Fruit fly (Drosophila melanogaster) S2 (cell line): ENCODE measurements around the gene mRpL51.

ENCODE experiments used
- CG8478 ChIP-seq: fragments of >200 bp; optimal IDR thresholded peaks from 2 replicates; lab custom pipeline; 2018
- CTCF ChIP-seq, 2 experiments: fragments of >200 bp; optimal IDR thresholded peaks; 2 replicates each; lab custom pipeline; 2018

The mRpL51 gene

dm6 chr2L:8535394-8536176 lies 18.4 kb upstream of the mRpL51 start:
- TF ChIP-seq CTCF (optimal IDR thresholded peaks at IDR 0.05; lab: Kevin White, UChicago) (no peak), CG8478 (lab: Kevin White, UChicago) (no peak)

- TF ChIP-seq CTCF (optimal IDR thresholded peaks at IDR 0.05; lab: Kevin White, UChicago) (no peak), CG8478 (lab: Kevin White, UChicago) (no peak)
Measured at dm6 chr2L:8534515-8535295, 17.5 kb upstream of the mRpL51 start.

dm6 chr2L:8534118-8534514 lies 16.9 kb upstream of the mRpL51 start:
- TF ChIP-seq CTCF (optimal IDR thresholded peaks at IDR 0.05; lab: Kevin White, UChicago), result no peak
- TF ChIP-seq CG8478 (lab: Kevin White, UChicago), result no peak

dm6 chr2L:8533632-8534031 lies 16.5 kb upstream of the mRpL51 start:
- TF ChIP-seq CTCF (optimal IDR thresholded peaks at IDR 0.05; lab: Kevin White, UChicago) (no peak), CG8478 (lab: Kevin White, UChicago) (no peak)

dm6 chr2L:8532790-8533189 lies 15.6 kb upstream of the mRpL51 start:
- TF ChIP-seq CG8478 (lab: Kevin White, UChicago) (no peak), CTCF (optimal IDR thresholded peaks at IDR 0.05; lab: Kevin White, UChicago) (no peak)

dm6 chr2L:8530189-8530588 lies 13.0 kb upstream of the mRpL51 start:
- TF ChIP-seq CG8478 (lab: Kevin White, UChicago), result no peak

dm6 chr2L:8528951-8529430 lies 11.8 kb upstream of the mRpL51 start, which contains the start of gene CG17834:
Gene CG17834 (plus strand): TSS chr2L:8529141.
- TF ChIP-seq CG8478 (lab: Kevin White, UChicago) (no peak), CTCF (optimal IDR thresholded peaks at IDR 0.05; lab: Kevin White, UChicago) (no peak)

- TF ChIP-seq CG8478 (lab: Kevin White, UChicago) (no peak), CTCF (optimal IDR thresholded peaks at IDR 0.05; lab: Kevin White, UChicago) (no peak)
Measured at dm6 chr2L:8528318-8528717, 11.1 kb upstream of the mRpL51 start, which contains the start of the genes lmgA and lmgB. Gene lmgA (minus strand): TSS chr2L:8528618. Gene lmgB (minus strand): TSS chr2L:8528618.

dm6 chr2L:8525000-8525399 lies 7.8 kb upstream of the mRpL51 start:
- no peak for TF ChIP-seq CG8478 (lab: Kevin White, UChicago)
- TF ChIP-seq CTCF (optimal IDR thresholded peaks at IDR 0.05; lab: Kevin White, UChicago), result no peak

- no peak for TF ChIP-seq CG8478 (lab: Kevin White, UChicago)
- TF ChIP-seq CTCF (optimal IDR thresholded peaks at IDR 0.05; lab: Kevin White, UChicago), result no peak
Measured at dm6 chr2L:8522781-8523180, 5.6 kb upstream of the mRpL51 start.

dm6 chr2L:8521724-8522309 lies 4.6 kb upstream of the mRpL51 start, which contains the start of gene Acer:
Gene Acer (plus strand): TSS chr2L:8521933.
- no peak for TF ChIP-seq CTCF (optimal IDR thresholded peaks at IDR 0.05; lab: Kevin White, UChicago)
- TF ChIP-seq CG8478 (lab: Kevin White, UChicago), result no peak

dm6 chr2L:8519390-8519789 lies 2.2 kb upstream of the mRpL51 start, which contains the start of gene Sgp:
Gene Sgp (plus strand): TSS chr2L:8519690.
- TF ChIP-seq CTCF (optimal IDR thresholded peaks at IDR 0.05; lab: Kevin White, UChicago), result no peak
- TF ChIP-seq CG8478 (lab: Kevin White, UChicago), result no peak

- no peak for TF ChIP-seq CTCF (optimal IDR thresholded peaks at IDR 0.05; lab: Kevin White, UChicago)
- no peak for TF ChIP-seq CG8478 (lab: Kevin White, UChicago)
Measured at dm6 chr2L:8514748-8515147, 2.4 kb downstream of the mRpL51 start, which contains the start of the genes CG13097 and PIG-U. Gene CG13097 (minus strand): TSS chr2L:8514868. Gene PIG-U (plus strand): TSS chr2L:8515096.

- TF ChIP-seq CG8478 (lab: Kevin White, UChicago), result no peak
- TF ChIP-seq CTCF (optimal IDR thresholded peaks at IDR 0.05; lab: Kevin White, UChicago), result peak; percentile 63 to 66
Measured at dm6 chr2L:8511723-8512122, 5.5 kb downstream of the mRpL51 start, which contains the start of gene CG13096. Gene CG13096 (minus strand): TSS chr2L:8511866.
